Fruit fly (Drosophila melanogaster): Measurements from ENCODE around the gene cv-d.
A peak's percentile ranks its signal among the peaks of the same experiment; 100 is the strongest.

Gene cv-d

dm6 chr3R:15853347-15853746 lies at the start of gene cv-d:
cv-d (minus strand) TSS chr3R:15853581.
- TF ChIP-seq CG17801 (GFP tag; optimal IDR thresholded peaks at IDR 0.05; ENCODE audit: partially characterized antibody), result no peak

dm6 chr3R:15899650-15900049 lies 46.3 kb upstream of the cv-d start:
- TF ChIP-seq CG17801 (GFP tag; optimal IDR thresholded peaks at IDR 0.05; ENCODE audit: partially characterized antibody), result no peak

dm6 chr3R:15898302-15898701 lies 44.9 kb upstream of the cv-d start:
- no peak for TF ChIP-seq CG17801 (GFP tag; optimal IDR thresholded peaks at IDR 0.05; ENCODE audit: partially characterized antibody)

dm6 chr3R:15895978-15896377 lies 42.6 kb upstream of the cv-d start, which contains the start of gene CG14877:
CG14877 (minus strand) TSS chr3R:15896078.
- no peak for TF ChIP-seq CG17801 (GFP tag; optimal IDR thresholded peaks at IDR 0.05; ENCODE audit: partially characterized antibody)

- no peak for TF ChIP-seq CG17801 (GFP tag; optimal IDR thresholded peaks at IDR 0.05; ENCODE audit: partially characterized antibody)
Measured at dm6 chr3R:15891188-15891820, 37.9 kb upstream of the cv-d start.

- no peak for TF ChIP-seq CG17801 (GFP tag; optimal IDR thresholded peaks at IDR 0.05; ENCODE audit: partially characterized antibody)
Measured at dm6 chr3R:15875611-15876010, 22.2 kb upstream of the cv-d start, which contains the start of gene CG31183. CG31183 (minus strand) TSS chr3R:15875939.

- TF ChIP-seq CG17801 (GFP tag; optimal IDR thresholded peaks at IDR 0.05; ENCODE audit: partially characterized antibody), result no peak
Measured at dm6 chr3R:15872829-15873440, 19.6 kb upstream of the cv-d start.

dm6 chr3R:15859896-15860295 lies 6.5 kb upstream of the cv-d start, which contains the start of gene CG9632:
CG9632 (plus strand) TSS chr3R:15860196.
- TF ChIP-seq CG17801 (GFP tag; optimal IDR thresholded peaks at IDR 0.05; ENCODE audit: partially characterized antibody), result no peak

- peak; percentile 42 for TF ChIP-seq CG17801 (GFP tag; optimal IDR thresholded peaks at IDR 0.05; ENCODE audit: partially characterized antibody)
Measured at dm6 chr3R:15857189-15857767, 3.9 kb upstream of the cv-d start, which contains the start of gene Hmt-1. Hmt-1 (minus strand) TSS chr3R:15857470.

- TF ChIP-seq CG17801 (GFP tag; optimal IDR thresholded peaks at IDR 0.05; ENCODE audit: partially characterized antibody), result no peak
Measured at dm6 chr3R:15851912-15852311, 1.5 kb downstream of the cv-d start.

dm6 chr3R:15846234-15846633 lies 7.1 kb downstream of the cv-d start, which contains the start of gene CG4546:
CG4546 (plus strand) TSS chr3R:15846534.
- no peak for TF ChIP-seq CG17801 (GFP tag; optimal IDR thresholded peaks at IDR 0.05; ENCODE audit: partially characterized antibody)

dm6 chr3R:15839294-15839693 lies 14.1 kb downstream of the cv-d start, which contains the start of gene Pbp45:
Pbp45 (minus strand) TSS chr3R:15839515.
- TF ChIP-seq CG17801 (GFP tag; optimal IDR thresholded peaks at IDR 0.05; ENCODE audit: partially characterized antibody), result no peak

dm6 chr3R:15836864-15837824 lies 16.2 kb downstream of the cv-d start, which contains the start of the genes ND-23 and spn-E:
ND-23 (minus strand) TSS chr3R:15837117.
spn-E (plus strand) TSS chr3R:15837419.
- peak; percentile 77 for TF ChIP-seq CG17801 (GFP tag; optimal IDR thresholded peaks at IDR 0.05; ENCODE audit: partially characterized antibody)

- TF ChIP-seq CG17801 (GFP tag; optimal IDR thresholded peaks at IDR 0.05; ENCODE audit: partially characterized antibody), result no peak
Measured at dm6 chr3R:15834375-15835031, 18.9 kb downstream of the cv-d start, which contains the start of the genes CG43317 and Arpc3A. CG43317 (minus strand) TSS chr3R:15834425. Arpc3A (plus strand) TSS chr3R:15834648.

All from ovary, adult (tissue).